Worm (Caenorhabditis elegans): ENCODE measurements around the gene npr-17.

ce11 chrIII:8016438-8016837 lies 20.2 kb upstream of the npr-17 start, which contains the start of gene F44B9.5:
- TF ChIP-seq tab-1 (GFP tag; IDR thresholded peaks at IDR 0.05) (no peak), flt-1 (GFP tag; IDR thresholded peaks at IDR 0.05) (no peak), ref-1 (GFP tag; conservative IDR thresholded peaks at IDR 0.05) (no peak), ztf-29 (GFP tag; IDR thresholded peaks at IDR 0.05) (no peak), T22C8.4 (GFP tag; IDR thresholded peaks at IDR 0.05) (no peak)

Data from whole organism, midembryonic.